Fruit fly (Drosophila melanogaster): Measurements from ENCODE around the gene CG15865.
A peak's percentile ranks its signal among the peaks of the same experiment; 100 is the strongest.

CG15865 gene

dm6 chrX:16692325-16692724, 28.1 kb upstream of the CG15865 start:
- TF ChIP-seq fkh (GFP tag; optimal IDR thresholded peaks at IDR 0.05) (peak; percentile 42), svp (GFP tag) (no peak), CG6854 (GFP tag; optimal IDR thresholded peaks at IDR 0.05) (no peak), Eip78C (GFP tag) (peak; percentile 9), Hr38 (GFP tag; optimal IDR thresholded peaks at IDR 0.05) (no peak), net (GFP tag; optimal IDR thresholded peaks at IDR 0.05) (no peak), CG9139 (GFP tag; optimal IDR thresholded peaks at IDR 0.05) (no peak), CG32006 (GFP tag; optimal IDR thresholded peaks at IDR 0.05) (peak; percentile 43), CG4318 (GFP tag; optimal IDR thresholded peaks at IDR 0.05) (no peak), Lpt (GFP tag; optimal IDR thresholded peaks at IDR 0.05) (peak; percentile 7)

dm6 chrX:16691440-16691839, 27.2 kb upstream of the CG15865 start:
- peak; percentile 81 for TF ChIP-seq Hr39 (GFP tag; optimal IDR thresholded peaks at IDR 0.05)
- peak; percentile 76 for TF ChIP-seq net (GFP tag; optimal IDR thresholded peaks at IDR 0.05)
- peak; percentile 61 for TF ChIP-seq Smox (GFP tag; optimal IDR thresholded peaks at IDR 0.05)
- peak; percentile 80 for TF ChIP-seq OdsH (GFP tag; optimal IDR thresholded peaks at IDR 0.05)
- peak; percentile 88 for TF ChIP-seq CG15336 (GFP tag; IDR thresholded peaks at IDR 0.05)
- no peak for TF ChIP-seq Blimp-1 (GFP tag; optimal IDR thresholded peaks at IDR 0.05)
- peak; percentile 53 for TF ChIP-seq Ets96B (tag; optimal IDR thresholded peaks at IDR 0.05)
- TF ChIP-seq esn (GFP tag; optimal IDR thresholded peaks at IDR 0.05) = peak; percentile 65
- peak; percentile 72 for TF ChIP-seq cyc (GFP tag; optimal IDR thresholded peaks at IDR 0.05)
- peak; percentile 87 for TF ChIP-seq CG6163 (GFP tag; IDR thresholded peaks at IDR 0.05)
- TF ChIP-seq Sox14 (GFP tag; optimal IDR thresholded peaks at IDR 0.05) = peak; percentile 80
- TF ChIP-seq pdm3 (GFP tag; optimal IDR thresholded peaks at IDR 0.05) = peak; percentile 79
- TF ChIP-seq topi (GFP tag; optimal IDR thresholded peaks at IDR 0.05) = peak; percentile 73
- peak; percentile 34 for TF ChIP-seq spab (GFP tag; optimal IDR thresholded peaks at IDR 0.05)
- peak; percentile 57 for TF ChIP-seq fd59A (GFP tag; optimal IDR thresholded peaks at IDR 0.05)
- peak; percentile 33 to 70 for TF ChIP-seq salr (GFP tag; optimal IDR thresholded peaks at IDR 0.05)
- TF ChIP-seq Lpt (GFP tag; optimal IDR thresholded peaks at IDR 0.05) = peak; percentile 80
- TF ChIP-seq Sox102F (GFP tag; optimal IDR thresholded peaks at IDR 0.05) = peak; percentile 51
- peak; percentile 58 for TF ChIP-seq Met (GFP tag; optimal IDR thresholded peaks at IDR 0.05)
- TF ChIP-seq CG34406 (GFP tag; optimal IDR thresholded peaks at IDR 0.05) = peak; percentile 52
- TF ChIP-seq CG6808 (GFP tag; optimal IDR thresholded peaks at IDR 0.05) = peak; percentile 35
- TF ChIP-seq achi (GFP tag; optimal IDR thresholded peaks at IDR 0.05) = peak; percentile 75
- TF ChIP-seq Gug (GFP tag; IDR thresholded peaks at IDR 0.05) = peak; percentile 86
- TF ChIP-seq CG11294 (GFP tag; IDR thresholded peaks at IDR 0.05) = peak; percentile 76; the same call in 1 of the 2 replicates
- TF ChIP-seq dac (GFP tag; optimal IDR thresholded peaks at IDR 0.05) = peak; percentile 68
- TF ChIP-seq CG11902 (GFP tag; optimal IDR thresholded peaks at IDR 0.05) = peak; percentile 51
- peak; percentile 55 for TF ChIP-seq CG8632 (GFP tag; optimal IDR thresholded peaks at IDR 0.05)
- TF ChIP-seq ss (GFP tag; optimal IDR thresholded peaks at IDR 0.05) = peak; percentile 13 to 44
- TF ChIP-seq CG1621 (tag; optimal IDR thresholded peaks at IDR 0.05) = peak; percentile 61
- TF ChIP-seq svp (GFP tag) = peak; percentile 57
- peak; percentile 61 for TF ChIP-seq CG6792 (GFP tag; optimal IDR thresholded peaks at IDR 0.05)
- peak; percentile 50 for TF ChIP-seq dsx (GFP tag; optimal IDR thresholded peaks at IDR 0.05; ENCODE audit: poor library complexity, severe bottlenecking)
- TF ChIP-seq fd85E (GFP tag; optimal IDR thresholded peaks at IDR 0.05) = no peak
- TF ChIP-seq vri (GFP tag; optimal IDR thresholded peaks at IDR 0.05) = peak; percentile 34
- peak; percentile 84 for TF ChIP-seq CG32006 (GFP tag; optimal IDR thresholded peaks at IDR 0.05)
- TF ChIP-seq CG8319 (GFP tag; optimal IDR thresholded peaks at IDR 0.05) = peak; percentile 39
- peak; percentile 65 for TF ChIP-seq Eip75B (GFP tag; optimal IDR thresholded peaks at IDR 0.05)
- peak; percentile 51 for TF ChIP-seq CG16779 (tag; optimal IDR thresholded peaks at IDR 0.05)
- no peak for TF ChIP-seq CG6854 (GFP tag; optimal IDR thresholded peaks at IDR 0.05)
- TF ChIP-seq CG31627 (GFP tag; optimal IDR thresholded peaks at IDR 0.05) = peak; percentile 80
- peak; percentile 66 for TF ChIP-seq CG10631 (GFP tag; optimal IDR thresholded peaks at IDR 0.05)
- TF ChIP-seq CG4318 (GFP tag; optimal IDR thresholded peaks at IDR 0.05) = peak; percentile 60
- TF ChIP-seq lz (GFP tag; optimal IDR thresholded peaks at IDR 0.05) = peak; percentile 63
- peak; percentile 79 for TF ChIP-seq CG6276 (GFP tag; optimal IDR thresholded peaks at IDR 0.05)
- TF ChIP-seq CG11762 (GFP tag; optimal IDR thresholded peaks at IDR 0.05; ENCODE audit: insufficient read depth) = peak; percentile 41
- TF ChIP-seq Eip78C (GFP tag) = peak; percentile 93
